Worm (Caenorhabditis elegans) whole organism, L1 larva: ENCODE data around the gene ddx-15.

Experiments used
- elt-2 ChIP-seq: sonication (generic microtip); optimal IDR thresholded peaks from 2 replicates; lab custom pipeline; 2016; ENCODE audit warnings: missing genetic modification characterization, mild to moderate bottlenecking, inconsistent platforms, missing compliant biosample characterization, missing genetic modification reagents
- lin-39 ChIP-seq: fragments of 150-350 bp; optimal IDR thresholded peaks from 2 replicates; lab custom pipeline; 2014; ENCODE audit warnings: missing biosample characterization, missing genetic modification reagents, missing genetic modification characterization
- nhr-237 ChIP-seq: fragments of 150-350 bp; optimal IDR thresholded peaks from 2 replicates; lab custom pipeline; 2014; ENCODE audit warnings: missing biosample characterization, missing genetic modification characterization
- ztf-11 ChIP-seq, 2 experiments: sonication (generic microtip); optimal IDR thresholded peaks; 2 replicates each; lab custom pipeline; 2016 to 2017; ENCODE audit warnings: missing genetic modification characterization in 2 of 2, missing biosample characterization in 1 of 2, missing compliant biosample characterization in 1 of 2

ce11 chrIII:5566496-5566895, 25.0 kb downstream of the ddx-15 start:
- TF ChIP-seq lin-39 (tag; lab: Kevin White, UChicago) (no peak), elt-2 (tag; lab: Kevin White, UChicago) (no peak), ztf-11 (tag; optimal IDR thresholded peaks at IDR 0.05; lab: Kevin White, UChicago) (no peak), nhr-237 (no peak)
